Fruit fly (Drosophila melanogaster) whole organism, larva: ENCODE results near the gene mst.

ENCODE experiments used
- noc ChIP-seq: fragments of 200-800 bp; sonication (Bioruptor generic); optimal IDR thresholded peaks from 3 replicates; lab custom pipeline; 2019; ENCODE audit warnings: missing biosample characterization, mild to moderate bottlenecking, missing genetic modification characterization, moderate library complexity

The mst gene

DNA sequence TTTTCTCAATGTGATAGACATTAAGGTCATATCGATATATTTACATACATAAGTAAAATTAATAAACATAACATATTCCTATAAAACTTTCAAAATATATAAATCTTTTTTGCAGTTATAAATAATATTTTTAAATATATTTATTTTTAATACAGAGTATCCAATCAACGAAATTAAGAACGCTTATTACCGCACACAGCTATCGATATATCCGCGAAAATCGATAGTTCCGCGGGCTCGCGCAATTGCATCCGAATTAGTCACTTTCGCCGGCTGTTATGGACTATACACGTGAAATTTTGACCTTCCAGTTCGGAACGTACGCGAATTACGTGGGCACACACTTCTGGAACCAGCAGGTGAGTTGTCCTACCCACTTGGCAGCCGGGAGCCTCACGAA is at the start of gene mst:
TSS of gene mst (plus strand) at position 244 of the 400 bp plus-strand sequence.
- TF ChIP-seq noc (tag; lab: Kevin White, UChicago), result no peak

DNA sequence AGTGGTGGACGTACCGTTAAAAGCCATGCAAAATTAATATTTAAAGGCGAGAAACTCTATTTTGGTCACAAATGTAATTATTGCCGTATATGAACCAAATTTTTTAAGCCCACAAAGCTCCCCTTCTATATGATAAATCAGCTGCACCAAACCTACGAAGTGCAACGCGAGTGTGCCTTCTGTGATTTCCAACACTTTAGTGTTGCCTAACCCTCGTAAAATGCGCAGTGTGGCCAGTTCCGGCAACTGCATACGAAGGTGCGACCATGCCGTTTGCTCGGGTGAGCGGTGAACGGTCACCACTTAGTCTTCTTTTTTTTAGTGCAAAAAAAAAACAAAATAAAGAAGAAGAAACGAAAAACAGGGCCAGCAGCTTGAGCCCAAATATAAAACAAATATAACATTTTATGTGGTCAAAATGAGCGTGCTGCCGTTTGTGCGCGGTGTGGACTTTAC is 49.3 kb upstream of the mst start, which contains the start of the genes tty and fliI:
TSS of gene tty (minus strand) at position 201 of the 456 bp plus-strand sequence.
TSS of gene fliI (plus strand) at position 266 of the 456 bp plus-strand sequence.
- peak; percentile 60 for TF ChIP-seq noc (tag; lab: Kevin White, UChicago)

DNA sequence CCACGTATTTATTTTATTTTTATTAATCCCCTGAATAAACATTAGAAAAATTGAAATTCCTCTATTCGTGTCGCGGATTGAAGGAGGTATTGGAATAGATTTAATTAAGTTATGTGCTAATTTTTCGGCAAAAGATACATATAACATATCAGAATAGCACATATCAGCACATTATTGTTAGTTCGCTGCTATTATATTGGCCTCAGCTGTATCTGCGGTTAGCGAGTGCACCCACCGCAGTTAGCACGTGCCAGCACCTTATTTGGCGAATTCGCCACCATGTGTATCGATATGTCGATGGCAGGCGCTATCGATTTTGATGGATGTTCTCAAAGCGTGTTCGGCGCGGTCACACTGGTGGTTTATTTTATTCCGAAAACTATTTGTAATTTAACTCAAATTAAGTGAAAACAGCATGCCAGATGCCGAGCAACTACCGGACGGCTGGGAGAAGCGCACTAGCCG is 43.7 kb upstream of the mst start, which contains the start of gene dod:
TSS of gene dod (plus strand) at position 323 of the 465 bp plus-strand sequence.
- peak; percentile 29 for TF ChIP-seq noc (tag; lab: Kevin White, UChicago)

DNA sequence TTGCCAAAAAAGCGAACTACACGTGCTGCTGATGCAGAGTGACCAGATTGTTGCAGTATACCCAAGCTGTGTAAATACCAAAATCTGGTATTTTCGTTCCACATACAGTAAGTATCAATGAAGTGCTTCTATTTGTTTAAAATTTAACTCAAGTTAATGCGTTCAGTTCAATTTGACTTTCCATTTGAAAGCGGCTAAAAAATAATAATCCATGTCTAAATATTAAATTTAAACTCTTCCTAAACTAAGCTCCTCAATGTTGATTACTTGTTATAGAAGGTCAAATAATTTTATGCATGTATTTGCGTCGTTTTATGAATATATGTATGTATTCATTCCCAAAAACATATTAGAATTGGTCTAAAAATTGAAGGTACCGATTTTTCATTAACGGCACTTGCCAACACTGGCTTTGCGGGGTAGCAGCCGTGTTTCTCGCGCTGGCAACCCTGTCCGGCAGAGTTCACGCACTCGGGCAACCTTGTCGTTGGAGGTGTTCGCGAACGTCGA is 38.9 kb upstream of the mst start, which contains the start of the genes peng and sol:
TSS of gene peng (minus strand) at position 44 of the 510 bp plus-strand sequence.
TSS of gene sol (plus strand) at position 481 of the 510 bp plus-strand sequence.
- TF ChIP-seq noc (tag; lab: Kevin White, UChicago), result peak; percentile 67

DNA sequence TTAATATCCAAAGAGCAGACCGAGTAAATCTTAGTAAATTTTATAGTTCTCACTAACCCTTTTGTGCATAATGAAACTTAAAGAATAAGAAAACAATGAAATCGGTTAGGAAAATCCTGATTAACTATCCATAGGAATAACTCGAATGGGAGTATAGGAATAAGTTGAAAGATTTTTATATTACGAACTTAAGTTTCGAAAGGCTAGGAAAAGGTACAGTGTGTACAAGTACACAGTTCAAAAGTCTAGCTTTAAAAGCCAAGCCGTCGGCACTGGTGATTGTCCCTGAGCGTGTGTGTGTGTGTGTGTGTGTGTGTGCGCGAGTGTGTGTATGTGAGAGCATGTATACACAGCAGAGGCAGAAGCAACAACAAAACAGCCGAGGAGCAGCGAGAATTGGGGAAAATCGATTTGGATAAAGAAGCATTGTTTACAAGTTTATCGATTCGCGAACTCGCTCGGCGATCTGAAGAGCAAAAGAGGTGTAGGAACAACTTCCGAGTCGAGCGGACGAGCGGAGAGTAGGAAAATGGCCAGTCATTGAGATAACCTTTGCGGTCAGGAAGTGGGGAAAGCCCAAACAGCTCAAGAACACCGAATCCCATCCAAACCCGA is 37.5 kb upstream of the mst start:
- TF ChIP-seq noc (tag; lab: Kevin White, UChicago), result no peak

DNA sequence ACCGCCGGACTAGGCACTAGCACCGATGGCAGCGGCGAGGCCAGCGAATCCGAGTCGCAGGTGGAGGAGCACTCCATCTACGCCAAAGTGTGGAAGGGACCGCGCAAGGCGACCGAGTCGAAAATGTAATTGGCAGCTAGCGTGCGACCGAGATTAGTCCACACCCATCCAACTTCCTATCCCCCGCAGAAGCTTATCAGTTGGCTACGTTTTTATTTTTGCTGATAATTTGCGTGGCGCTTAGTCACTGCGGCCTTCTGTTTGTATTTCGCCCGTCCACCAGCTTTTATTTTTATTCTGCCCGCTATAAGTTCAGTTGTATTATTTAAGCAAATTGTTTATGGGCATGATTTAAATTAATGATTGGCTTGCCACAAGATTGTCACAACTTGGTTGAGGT is 35.2 kb upstream of the mst start:
- TF ChIP-seq noc (tag; lab: Kevin White, UChicago), result peak; percentile 10

DNA sequence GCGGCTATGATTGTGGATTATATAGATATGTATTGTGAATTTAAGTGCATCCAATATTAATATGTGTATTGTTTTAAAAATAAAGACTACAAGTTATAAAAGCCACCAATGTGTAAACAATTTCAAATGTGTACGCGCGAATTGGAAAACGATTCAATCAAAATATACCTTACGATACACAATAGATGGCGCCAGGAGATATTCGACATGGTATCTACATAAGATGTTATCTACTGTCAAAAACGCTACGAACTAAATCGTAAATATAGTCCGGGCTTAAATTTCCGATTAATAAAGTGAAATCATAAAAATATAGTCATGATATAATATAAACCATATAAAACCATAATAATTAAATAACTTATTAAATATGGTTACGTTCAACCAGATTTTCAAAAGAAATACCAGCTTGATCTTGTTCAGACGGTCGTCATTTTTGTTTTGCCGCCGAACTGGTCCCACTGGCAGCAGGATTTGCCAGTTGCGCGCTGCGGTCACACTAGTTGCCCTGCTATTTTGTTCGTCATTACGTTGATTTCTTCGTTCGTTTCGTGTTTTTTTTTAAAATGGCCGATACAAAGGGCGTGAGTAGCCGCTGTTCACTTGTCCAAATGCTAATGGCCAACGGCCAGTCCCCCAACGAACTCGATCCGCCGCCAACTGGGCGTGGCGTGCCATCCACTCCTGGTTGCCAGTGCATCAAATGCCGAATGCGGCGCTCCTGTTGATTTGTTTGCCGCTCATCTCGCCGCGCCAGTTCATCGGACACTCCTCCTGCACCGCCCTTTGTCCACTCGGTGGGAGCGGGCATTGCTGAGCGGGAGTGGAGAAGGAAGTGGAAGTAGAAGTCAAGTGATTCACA is 30.7 kb upstream of the mst start, which contains the start of gene Septin1:
TSS of gene Septin1 (plus strand) at position 477 of the 862 bp plus-strand sequence.
- no peak for TF ChIP-seq noc (tag; lab: Kevin White, UChicago)

DNA sequence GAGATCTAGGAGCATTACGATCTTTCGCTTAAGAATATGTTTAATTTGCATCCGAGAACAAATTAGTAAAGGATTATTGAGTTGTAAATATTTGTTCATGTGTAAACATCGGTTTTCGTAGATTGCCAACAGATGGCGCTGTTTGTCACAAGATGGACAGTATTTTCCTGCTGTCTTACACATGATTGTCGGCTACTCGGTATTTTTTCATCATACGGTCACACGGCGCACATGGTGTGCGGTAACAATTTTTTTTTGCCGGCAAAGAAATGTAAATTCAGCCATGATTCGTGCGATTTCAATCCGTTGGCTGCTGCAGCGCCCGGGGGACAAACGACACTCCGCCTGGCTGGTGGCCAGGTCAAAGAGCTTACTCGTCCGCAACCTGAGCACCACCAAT is 25.9 kb upstream of the mst start, which contains the start of the genes bbx and waw:
TSS of gene bbx (plus strand) at position 151 of the 400 bp plus-strand sequence.
TSS of gene waw (plus strand) at position 151 of the 400 bp plus-strand sequence.
- TF ChIP-seq noc (tag; lab: Kevin White, UChicago), result no peak

DNA sequence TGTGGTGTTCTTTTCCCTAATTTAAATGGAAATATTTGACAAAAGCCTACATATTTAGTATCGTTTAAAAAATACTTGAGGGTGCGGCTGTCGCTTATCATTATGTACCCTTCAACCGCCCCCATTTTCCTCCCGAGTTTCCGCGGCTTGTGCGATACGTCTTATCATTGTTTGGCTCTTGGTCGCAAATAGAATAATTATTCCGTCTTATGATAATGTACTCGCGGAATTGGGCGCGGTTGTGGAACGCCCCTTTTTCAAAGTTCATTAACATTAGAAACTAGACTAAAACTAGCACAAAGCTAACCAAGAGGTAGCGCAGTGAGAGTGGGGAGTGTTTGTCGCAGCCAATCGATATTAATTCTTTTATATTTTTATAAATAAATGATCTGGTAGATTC is 23.4 kb upstream of the mst start:
- TF ChIP-seq noc (tag; lab: Kevin White, UChicago), result no peak

DNA sequence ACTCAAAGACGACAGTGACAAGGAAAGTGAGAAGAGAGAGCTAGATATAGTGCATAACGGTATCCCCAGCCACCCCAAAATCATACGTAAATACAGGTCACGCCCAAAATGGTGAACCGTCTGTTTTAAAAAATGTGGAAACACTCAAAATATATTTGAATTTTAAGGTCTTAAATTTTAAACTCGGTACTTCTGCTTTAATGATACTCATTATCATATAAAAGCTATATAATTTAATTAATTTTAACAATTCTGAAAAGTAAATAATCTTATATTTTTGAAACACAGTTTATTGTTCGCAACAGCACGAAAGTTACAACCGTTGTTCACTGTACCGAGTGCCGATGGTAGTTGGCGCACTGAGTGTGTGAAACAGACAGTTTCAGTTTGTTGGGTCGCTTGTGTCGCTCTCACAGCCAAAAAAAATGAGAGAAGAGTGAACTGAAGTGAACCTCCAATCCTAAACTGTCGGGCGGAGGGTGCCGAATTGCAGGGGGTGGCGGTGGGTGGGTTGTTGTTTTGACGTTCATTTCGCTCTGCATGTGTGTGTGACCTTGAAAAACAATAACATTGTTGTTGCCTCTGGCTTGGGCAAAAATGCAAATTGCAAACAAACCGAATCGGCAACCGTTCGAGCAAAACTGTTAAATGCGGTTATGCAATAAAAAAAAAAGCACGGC is 22.3 kb upstream of the mst start:
- TF ChIP-seq noc (tag; lab: Kevin White, UChicago), result peak; percentile 95

DNA sequence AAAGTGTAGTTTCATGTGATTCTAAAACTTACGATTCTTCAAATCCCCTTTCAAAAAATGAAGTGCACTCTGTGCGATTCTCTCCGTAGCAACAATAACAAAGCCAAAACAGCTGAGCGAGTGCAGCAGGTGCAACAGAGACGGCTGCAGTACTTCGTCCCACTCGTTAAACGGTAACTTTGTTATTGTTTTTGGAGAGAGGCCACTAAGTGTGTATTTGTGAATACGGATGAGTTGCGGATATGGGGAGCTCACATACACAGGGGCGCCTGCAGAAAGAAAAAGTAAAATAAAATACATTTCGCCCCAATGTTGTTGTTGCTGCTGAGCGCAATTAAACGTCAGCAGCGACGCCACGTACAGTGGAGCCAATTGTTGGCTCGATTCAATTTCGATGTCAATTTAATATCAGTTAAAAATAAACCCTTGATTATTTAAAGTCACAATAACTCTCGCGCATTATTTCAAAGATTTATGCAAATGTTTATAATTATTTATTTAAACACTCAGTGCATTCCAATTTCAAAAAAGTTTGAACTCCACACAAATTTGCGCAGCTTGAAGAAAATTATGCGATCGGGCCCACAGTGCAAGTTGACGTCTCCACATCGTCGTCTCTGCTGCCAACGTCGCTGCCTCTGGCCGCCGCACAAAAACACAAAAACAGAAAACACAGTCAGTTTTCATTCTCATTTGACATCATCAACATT is 21.3 kb upstream of the mst start:
- peak; percentile 99 for TF ChIP-seq noc (tag; lab: Kevin White, UChicago)

DNA sequence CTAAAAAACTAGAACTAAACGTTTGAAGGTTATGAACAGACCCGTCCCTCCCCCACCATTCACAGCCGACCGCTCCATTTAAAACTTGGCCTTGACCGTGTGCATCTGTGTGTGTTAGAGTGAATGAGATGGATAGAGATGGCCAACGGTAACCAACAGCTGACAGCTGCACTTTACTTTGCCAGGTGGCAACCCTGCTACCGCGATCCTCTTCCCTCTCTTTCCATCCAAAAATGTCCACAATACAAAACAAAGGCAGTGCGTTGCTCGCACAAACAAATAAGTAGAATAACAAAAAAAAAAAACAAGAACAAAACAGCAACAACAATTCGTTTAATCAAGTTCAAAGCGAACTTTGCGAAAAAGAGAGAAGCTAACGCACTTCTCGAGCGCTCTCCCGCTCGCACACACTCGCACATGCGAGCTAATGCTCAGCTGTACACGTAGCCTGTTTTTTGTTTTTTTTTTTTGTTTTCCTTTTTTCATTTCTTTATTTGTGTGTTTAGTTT is 20.3 kb upstream of the mst start:
- TF ChIP-seq noc (tag; lab: Kevin White, UChicago), result no peak

DNA sequence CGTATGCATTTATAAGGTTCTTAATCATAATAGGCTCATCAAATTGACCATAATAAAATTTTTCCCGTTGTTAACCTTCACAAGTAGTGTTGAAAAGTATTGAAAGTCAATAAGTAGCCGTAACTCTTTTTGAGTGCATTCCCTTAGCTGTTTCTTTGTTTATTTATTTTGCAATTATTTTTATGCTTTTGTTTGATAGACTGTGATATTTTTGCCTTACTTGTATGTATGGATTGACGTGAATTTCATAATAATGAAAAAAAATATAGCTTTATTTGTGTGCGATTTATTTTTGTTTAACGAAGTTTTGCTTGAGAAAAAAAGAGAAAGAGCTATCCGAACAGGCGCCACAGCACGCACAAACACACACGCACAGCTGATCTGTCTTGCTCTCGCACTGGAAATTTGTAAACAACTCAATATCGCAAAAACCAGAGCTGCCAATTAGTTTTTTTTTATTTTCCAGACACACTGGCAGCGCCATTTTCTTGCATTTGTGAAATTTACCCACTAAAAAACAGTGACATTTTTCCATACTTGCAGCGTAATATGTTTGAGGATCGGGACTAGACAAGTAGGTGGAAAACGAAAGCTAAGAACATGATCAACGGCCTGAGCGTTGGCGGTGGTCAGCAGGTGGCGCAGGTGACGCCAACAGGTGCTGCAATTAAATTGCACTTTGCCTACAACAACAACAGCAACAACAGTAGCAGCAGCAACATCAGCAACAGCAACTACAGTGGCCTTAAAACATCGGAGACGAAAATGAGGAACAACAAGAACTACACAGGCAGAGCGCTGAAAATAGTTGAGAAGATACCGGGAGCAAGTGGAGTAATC is 19.4 kb upstream of the mst start:
- no peak for TF ChIP-seq noc (tag; lab: Kevin White, UChicago)
